Worm (Caenorhabditis elegans) whole organism, L4 larva: ENCODE data around the gene F45E1.2.
A peak's percentile ranks its signal among the peaks of the same experiment; 100 is the strongest.

ENCODE experiments used
- F26F4.8 ChIP-seq: fragments of 200-800 bp; sonication (Bioruptor generic); conservative IDR thresholded peaks from 2 replicates; pipeline ENCODE4 v1.3.6; 2022; ENCODE audit warnings: missing genetic modification characterization, missing compliant biosample characterization
- T26A8.4 ChIP-seq: fragments of 200-800 bp; sonication (Bioruptor generic); IDR thresholded peaks from 2 replicates; pipeline ENCODE4 v1.3.6; 2022; ENCODE audit warnings: missing genetic modification characterization, missing compliant biosample characterization
- Y5F2A.4 ChIP-seq: fragments of 200-800 bp; sonication (Bioruptor generic); optimal IDR thresholded peaks from 2 replicates; lab custom pipeline; 2018; ENCODE audit warnings: mild to moderate bottlenecking, missing genetic modification characterization, missing compliant biosample characterization
- ZK337.2 ChIP-seq: fragments of 200-800 bp; sonication (Bioruptor generic); IDR thresholded peaks from 2 replicates; pipeline ENCODE4 v1.3.6; 2022; ENCODE audit warnings: missing genetic modification reagents, missing genetic modification characterization, missing compliant biosample characterization
- ZK546.5 ChIP-seq, 2 experiments: sonication (generic microtip); optimal IDR thresholded peaks; 2 replicates each; lab custom pipeline; 2017; ENCODE audit warnings: missing biosample characterization in 2 of 2, missing genetic modification characterization in 2 of 2
- ama-1 ChIP-seq: fragments of 150-350 bp; optimal IDR thresholded peaks from 2 replicates; lab custom pipeline; 2014; ENCODE audit warnings: inconsistent platforms, mixed read lengths
- arid-1 ChIP-seq: fragments of 200-800 bp; sonication (Bioruptor generic); conservative IDR thresholded peaks from 2 replicates; pipeline ENCODE4 v1.3.6; 2022; ENCODE audit warnings: missing genetic modification reagents, missing genetic modification characterization, missing compliant biosample characterization
- ceh-20 ChIP-seq: fragments of 200-800 bp; sonication (Bioruptor generic); IDR thresholded peaks from 2 replicates; pipeline ENCODE4 v1.3.6; 2022; ENCODE audit warnings: missing genetic modification reagents, missing genetic modification characterization, missing compliant biosample characterization
- ceh-28 ChIP-seq: fragments of 150-350 bp; optimal IDR thresholded peaks from 2 replicates; lab custom pipeline; 2014; ENCODE audit warnings: missing biosample characterization, missing genetic modification reagents, missing genetic modification characterization
- ceh-44 ChIP-seq: fragments of 200-800 bp; sonication (Bioruptor generic); IDR thresholded peaks from 2 replicates; pipeline ENCODE4 v1.3.6; 2022; ENCODE audit warnings: missing genetic modification reagents, missing genetic modification characterization, missing compliant biosample characterization
- ceh-62 ChIP-seq: sonication (generic microtip); optimal IDR thresholded peaks from 2 replicates; lab custom pipeline; 2017; ENCODE audit warnings: missing biosample characterization, missing genetic modification characterization
- ctbp-1 ChIP-seq: fragments of 200-800 bp; sonication (Bioruptor generic); IDR thresholded peaks from 2 replicates; pipeline ENCODE4 v1.3.6; 2022; ENCODE audit warnings: missing genetic modification reagents, missing genetic modification characterization, missing compliant biosample characterization
- daf-19 ChIP-seq: fragments of 200-800 bp; sonication (Bioruptor generic); conservative IDR thresholded peaks from 2 replicates; pipeline ENCODE4 v1.3.6; 2022; ENCODE audit warnings: missing genetic modification characterization, missing compliant biosample characterization
- duxl-1 ChIP-seq: sonication (generic microtip); optimal IDR thresholded peaks from 2 replicates; lab custom pipeline; 2016; ENCODE audit warnings: mild to moderate bottlenecking, missing genetic modification characterization, moderate library complexity, missing compliant biosample characterization; ENCODE audit not compliant: poor library complexity
- dve-1 ChIP-seq: sonication (generic microtip); optimal IDR thresholded peaks from 2 replicates; lab custom pipeline; 2017; ENCODE audit warnings: antibody characterized with exemption, mild to moderate bottlenecking, missing genetic modification characterization, missing compliant biosample characterization; ENCODE audit not compliant: insufficient read depth
- lin-38 ChIP-seq: fragments of 200-800 bp; sonication (Bioruptor generic); IDR thresholded peaks from 2 replicates; pipeline ENCODE4 v1.3.6; 2022; ENCODE audit warnings: missing genetic modification reagents, missing genetic modification characterization, missing compliant biosample characterization
- lin-39 ChIP-seq: fragments of 150-350 bp; optimal IDR thresholded peaks from 2 replicates; lab custom pipeline; 2014; ENCODE audit warnings: missing biosample characterization, missing genetic modification reagents, missing genetic modification characterization
- madf-9 ChIP-seq: fragments of 200-800 bp; sonication (Bioruptor generic); conservative IDR thresholded peaks from 2 replicates; pipeline ENCODE4 v1.3.6; 2022; ENCODE audit warnings: missing genetic modification reagents, missing genetic modification characterization, missing compliant biosample characterization
- mep-1 ChIP-seq: fragments of 150-350 bp; sonication (generic microtip); optimal IDR thresholded peaks from 3 replicates; lab custom pipeline; 2014; ENCODE audit warnings: missing biosample characterization, missing genetic modification characterization
- mes-2 ChIP-seq: sonication (generic microtip); optimal IDR thresholded peaks from 2 replicates; lab custom pipeline; 2016; ENCODE audit warnings: missing genotype, mild to moderate bottlenecking, missing genetic modification characterization, missing compliant biosample characterization; ENCODE audit not compliant: poor library complexity, severe bottlenecking
- nhr-11 ChIP-seq: fragments of 150-350 bp; optimal IDR thresholded peaks from 2 replicates; lab custom pipeline; 2014; ENCODE audit warnings: missing biosample characterization, missing genetic modification characterization
- nhr-6 ChIP-seq: fragments of 150-350 bp; optimal IDR thresholded peaks from 2 replicates; lab custom pipeline; 2014; ENCODE audit warnings: missing biosample characterization, missing genetic modification characterization
- pha-4 ChIP-seq, 2 experiments: fragments of 150-350 bp in 1 of 2; fragments of 200-800 bp in 1 of 2; sonication (Bioruptor generic) in 1 of 2; IDR thresholded peaks in 1 of 2; optimal IDR thresholded peaks in 1 of 2; 2 replicates each; pipeline versions ENCODE4 v1.3.6 to Lab custom; 2014 to 2022; ENCODE audit warnings: missing genetic modification characterization in 2 of 2, missing genetic modification reagents in 2 of 2, missing biosample characterization in 1 of 2, missing compliant biosample characterization in 1 of 2
- php-3 ChIP-seq: fragments of 200-800 bp; sonication (Bioruptor generic); IDR thresholded peaks from 2 replicates; pipeline ENCODE4 v1.3.6; 2022; ENCODE audit warnings: missing genetic modification reagents, missing genetic modification characterization, missing compliant biosample characterization
- pqm-1 ChIP-seq: sonication (generic microtip); optimal IDR thresholded peaks from 2 replicates; lab custom pipeline; 2017; ENCODE audit warnings: missing biosample characterization, missing genetic modification characterization
- rbr-2 ChIP-seq: sonication (generic microtip); optimal IDR thresholded peaks from 2 replicates; lab custom pipeline; 2016; ENCODE audit warnings: missing genotype, missing genetic modification characterization, missing compliant biosample characterization
- snpc-1.2 ChIP-seq: fragments of 200-800 bp; sonication (Bioruptor generic); IDR thresholded peaks from 2 replicates; pipeline ENCODE4 v1.3.6; 2022; ENCODE audit warnings: missing genetic modification reagents, missing genetic modification characterization, missing compliant biosample characterization
- spr-1 ChIP-seq: sonication (generic microtip); optimal IDR thresholded peaks from 2 replicates; lab custom pipeline; 2016; ENCODE audit warnings: mild to moderate bottlenecking, missing genetic modification characterization, missing compliant biosample characterization
- spr-3 ChIP-seq: fragments of 200-800 bp; sonication (Bioruptor generic); optimal IDR thresholded peaks from 2 replicates; lab custom pipeline; 2018; ENCODE audit warnings: mild to moderate bottlenecking, missing genetic modification characterization, missing compliant biosample characterization
- tra-1 ChIP-seq: fragments of 200-800 bp; sonication (Bioruptor generic); IDR thresholded peaks from 2 replicates; pipeline ENCODE4 v1.3.6; 2022; ENCODE audit warnings: missing genetic modification reagents, missing genetic modification characterization, missing compliant biosample characterization
- unc-130 ChIP-seq: sonication (generic microtip); optimal IDR thresholded peaks from 2 replicates; lab custom pipeline; 2016; ENCODE audit warnings: missing genetic modification reagents, missing genetic modification characterization, missing compliant biosample characterization
- zip-11 ChIP-seq: fragments of 200-800 bp; sonication (Bioruptor generic); IDR thresholded peaks from 2 replicates; pipeline ENCODE4 v1.3.6; 2022; ENCODE audit warnings: missing genetic modification characterization, missing compliant biosample characterization
- ztf-11 ChIP-seq: fragments of 150-350 bp; optimal IDR thresholded peaks from 2 replicates; lab custom pipeline; 2014; ENCODE audit warnings: missing biosample characterization, missing genetic modification characterization

Gene F45E1.2

DNA sequence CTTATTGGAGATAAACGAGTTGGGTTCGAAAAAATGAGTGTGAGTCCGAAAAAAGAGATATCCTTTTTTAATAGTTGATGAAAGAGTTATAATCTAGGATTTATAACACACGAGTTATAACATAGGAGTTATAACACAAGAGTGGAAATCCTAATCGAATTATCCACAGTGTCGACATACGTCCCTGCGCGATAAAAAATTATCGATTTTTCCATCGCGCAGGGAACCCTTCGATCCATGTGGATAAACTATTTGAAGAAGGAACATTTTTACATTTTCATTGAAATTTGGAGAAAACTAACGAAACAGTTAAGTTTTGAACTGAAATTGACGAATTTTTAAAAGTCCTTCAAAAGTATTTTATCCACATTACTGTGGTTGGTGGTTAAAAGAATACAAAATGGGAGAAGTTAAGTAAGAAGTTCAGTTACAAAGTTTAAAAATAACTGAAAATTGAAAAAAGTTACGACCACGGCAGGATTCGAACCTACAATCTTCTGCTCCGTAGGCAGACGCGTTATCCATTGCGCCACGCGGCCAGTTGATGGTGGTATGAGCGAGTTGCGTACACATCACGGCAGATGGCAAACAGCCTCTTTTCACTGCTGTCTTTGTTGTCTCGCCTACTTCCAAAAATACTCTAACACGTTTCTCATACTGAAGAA lies 32.8 kb downstream of the F45E1.2 start (continued):
- TF ChIP-seq pqm-1 (tag; lab: Kevin White, UChicago) = peak; percentile 61
- TF ChIP-seq ceh-20 (GFP tag; lab: Robert Waterston, UW) = peak; percentile 95
- peak; percentile 93 for TF ChIP-seq lin-39 (tag; lab: Kevin White, UChicago)
- TF ChIP-seq T26A8.4 (GFP tag; lab: Robert Waterston, UW) = peak; percentile 100
- peak; percentile 100 for TF ChIP-seq ceh-28 (tag; lab: Kevin White, UChicago)
- peak; percentile 49 to 77 for TF ChIP-seq ZK546.5 (tag; optimal IDR thresholded peaks at IDR 0.05; lab: Kevin White, UChicago)
- peak; percentile 100 for TF ChIP-seq dve-1 (tag; lab: Kevin White, UChicago)
- TF ChIP-seq ZK337.2 (GFP tag; lab: Robert Waterston, UW) = peak; percentile 93
- peak; percentile 98 for TF ChIP-seq duxl-1
- TF ChIP-seq F26F4.8 (GFP tag; lab: Robert Waterston, UW) = peak; percentile 70; the same call in 1 of the 2 replicates
- TF ChIP-seq rbr-2 (tag; lab: Kevin White, UChicago) = peak; percentile 98
- peak; percentile 91 for TF ChIP-seq Y5F2A.4 (GFP tag; lab: Kevin White, UChicago)
- peak; percentile 98 for TF ChIP-seq nhr-6 (tag; lab: Kevin White, UChicago)
- peak; percentile 96 for TF ChIP-seq spr-3 (GFP tag; lab: Kevin White, UChicago)
- peak; percentile 43; the same call in 1 of the 2 replicates for TF ChIP-seq zip-11 (GFP tag; lab: Robert Waterston, UW)
- TF ChIP-seq ztf-11 (tag; lab: Kevin White, UChicago) = peak; percentile 64
- TF ChIP-seq mep-1 (tag; lab: Kevin White, UChicago) = peak; percentile 100
- peak; percentile 97 for TF ChIP-seq spr-1 (tag; lab: Kevin White, UChicago)
- TF ChIP-seq lin-38 (GFP tag; lab: Robert Waterston, UW) = peak; percentile 81
- TF ChIP-seq ama-1 = no peak
- TF ChIP-seq unc-130 (GFP tag; lab: Kevin White, UChicago) = no peak
- peak; percentile 98 for TF ChIP-seq madf-9 (GFP tag; lab: Robert Waterston, UW)
- TF ChIP-seq nhr-11 (tag; lab: Kevin White, UChicago) = peak; percentile 97
- TF ChIP-seq php-3 (GFP tag; lab: Robert Waterston, UW) = peak; percentile 98

ce11 chrX:8037365-8037764 lies 33.8 kb downstream of the F45E1.2 start:
- TF ChIP-seq nhr-11 (tag; lab: Kevin White, UChicago) (no peak), ZK337.2 (GFP tag; lab: Robert Waterston, UW) (no peak), php-3 (GFP tag; lab: Robert Waterston, UW) (no peak), daf-19 (GFP tag; lab: Robert Waterston, UW) (no peak), ceh-62 (tag; lab: Kevin White, UChicago) (no peak), ctbp-1 (GFP tag; lab: Robert Waterston, UW) (no peak), mes-2 (tag; lab: Kevin White, UChicago) (no peak), snpc-1.2 (GFP tag; lab: Robert Waterston, UW) (peak; percentile 85), arid-1 (GFP tag; lab: Robert Waterston, UW) (0 out of 2 replicates have a peak, but pooled peaks have one; percentile 55), pha-4 (GFP tag; IDR thresholded peaks at IDR 0.05; lab: Robert Waterston, UW) (peak; percentile 46; the same call in 1 of the 2 replicates), pha-4 (tag; optimal IDR thresholded peaks at IDR 0.05; lab: Kevin White, UChicago) (no peak)

ce11 chrX:8040967-8041366 lies 37.4 kb downstream of the F45E1.2 start, which contains the start of gene xol-1:
Gene xol-1, plus strand, starts transcription at chrX:8041313.
- TF ChIP-seq tra-1 (GFP tag; lab: Robert Waterston, UW) (peak; percentile 77), ceh-44 (GFP tag; lab: Robert Waterston, UW) (no peak)
